Worm (Caenorhabditis elegans) whole organism, L1 larva: ENCODE measurements around the gene B0496.2.

Source experiments
- lir-3 ChIP-seq: sonication (generic microtip); optimal IDR thresholded peaks from 2 replicates; lab custom pipeline; 2016; ENCODE audit warnings: mild to moderate bottlenecking, missing genetic modification characterization, moderate library complexity, missing compliant biosample characterization; ENCODE audit not compliant: poor library complexity
- nhr-237 ChIP-seq: fragments of 150-350 bp; optimal IDR thresholded peaks from 2 replicates; lab custom pipeline; 2014; ENCODE audit warnings: missing biosample characterization, missing genetic modification characterization
- nhr-90 ChIP-seq: sonication (generic microtip); optimal IDR thresholded peaks from 2 replicates; lab custom pipeline; 2016; ENCODE audit warnings: mild to moderate bottlenecking, missing genetic modification characterization, missing compliant biosample characterization; ENCODE audit not compliant: poor library complexity
- rnt-1 ChIP-seq: sonication (generic microtip); optimal IDR thresholded peaks from 2 replicates; lab custom pipeline; 2016; ENCODE audit warnings: mild to moderate bottlenecking, missing genetic modification characterization, moderate library complexity, missing compliant biosample characterization

ce11 chrIV:7497750-7498149, 50.1 kb downstream of the B0496.2 start, which contains the start of gene egas-4:
- TF ChIP-seq nhr-237 (no peak), nhr-90 (tag; lab: Kevin White, UChicago) (no peak), lir-3 (tag; lab: Kevin White, UChicago) (no peak), rnt-1 (tag; lab: Kevin White, UChicago) (no peak)
